Worm (Caenorhabditis elegans): ENCODE data around the gene mca-1.

ce11 chrIV:9609095-9609494 is 25.7 kb downstream of the mca-1 start:
- TF ChIP-seq ama-1 (optimal IDR thresholded peaks at IDR 0.05) = no peak
- TF ChIP-seq tbx-37 (GFP tag; conservative IDR thresholded peaks at IDR 0.05) = no peak
- TF ChIP-seq hnd-1 (tag; optimal IDR thresholded peaks at IDR 0.05) = no peak
- TF ChIP-seq tbx-11 (GFP tag; IDR thresholded peaks at IDR 0.05) = no peak
- no peak for TF ChIP-seq flt-1 (GFP tag; IDR thresholded peaks at IDR 0.05)
- no peak for TF ChIP-seq ceh-36 (tag; optimal IDR thresholded peaks at IDR 0.05)
- no peak for TF ChIP-seq scrt-1 (GFP tag; IDR thresholded peaks at IDR 0.05)
- TF ChIP-seq pes-1 (GFP tag; IDR thresholded peaks at IDR 0.05) = no peak

All from whole organism, early embryonic.